Worm (Caenorhabditis elegans): Measurements from ENCODE around the gene pgam-5.

The pgam-5 gene

ce11 chrII:7583555-7583954 lies 15.0 kb downstream of the pgam-5 start, which contains the start of gene mks-3 (continued):
- no peak for TF ChIP-seq hlh-26 (GFP tag; conservative IDR thresholded peaks at IDR 0.05)
- TF ChIP-seq ceh-79 (tag; optimal IDR thresholded peaks at IDR 0.05), result no peak
- TF ChIP-seq akir-1 (GFP tag; optimal IDR thresholded peaks at IDR 0.05), result no peak
- TF ChIP-seq T26A5.8 (tag; optimal IDR thresholded peaks at IDR 0.05), result no peak

- TF ChIP-seq C17E4.6 (GFP tag; IDR thresholded peaks at IDR 0.05) (no peak), B0261.1 (tag; optimal IDR thresholded peaks at IDR 0.05) (no peak)
These were observed 21.1 kb downstream of the pgam-5 start, which contains the start of gene F35D2.6 for ce11 chrII:7577412-7577811. TSS of gene F35D2.6 (plus strand) at chrII:7577712.

- no peak for TF ChIP-seq snpc-1.3 (tag; optimal IDR thresholded peaks at IDR 0.05; ENCODE audit: insufficient read depth)
- no peak for TF ChIP-seq D2030.7 (GFP tag; IDR thresholded peaks at IDR 0.05)
- no peak for TF ChIP-seq die-1 (tag; optimal IDR thresholded peaks at IDR 0.05)
These were observed 22.9 kb downstream of the pgam-5 start, which contains the start of gene F35D2.1 for ce11 chrII:7575614-7576013. TSS of gene F35D2.1 (plus strand) at chrII:7575914.

DNA sequence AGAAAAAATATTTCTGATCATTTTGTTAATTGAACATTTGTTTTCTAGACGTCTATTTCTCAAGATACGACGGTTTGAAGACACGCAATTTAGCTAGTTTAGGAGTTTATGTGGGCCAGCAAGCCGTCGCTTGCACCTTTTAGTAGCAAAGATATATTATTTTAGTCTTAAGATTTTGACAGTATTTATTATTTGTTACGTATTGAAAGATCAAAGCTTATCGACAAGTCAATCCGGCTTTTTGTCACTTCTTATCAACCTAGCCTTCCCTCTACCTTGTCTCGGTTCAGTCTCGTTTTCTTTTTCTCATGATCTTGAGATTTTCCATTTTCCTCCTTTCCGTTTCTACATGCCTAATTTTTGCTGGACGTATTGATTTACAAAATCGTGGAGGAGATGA lies 24.4 kb downstream of the pgam-5 start, which contains the start of gene F35D2.2:
TSS of gene F35D2.2 (plus strand) at position 301 of the 400 bp plus-strand sequence.
- TF ChIP-seq F22D6.2 (tag; optimal IDR thresholded peaks at IDR 0.05) (no peak), tbx-9 (tag; optimal IDR thresholded peaks at IDR 0.05; ENCODE audit: borderline replicate concordance) (no peak), lin-26 (GFP tag; IDR thresholded peaks at IDR 0.05) (no peak), mxl-1 (tag; optimal IDR thresholded peaks at IDR 0.05) (no peak), nhr-27 (tag; optimal IDR thresholded peaks at IDR 0.05) (no peak), ama-1 (optimal IDR thresholded peaks at IDR 0.05) (no peak), ama-1 (GFP tag; optimal IDR thresholded peaks at IDR 0.05) (no peak), ztf-6 (GFP tag; IDR thresholded peaks at IDR 0.05) (no peak), tlf-1 (GFP tag; optimal IDR thresholded peaks at IDR 0.05) (no peak), Y95B8A.8 (GFP tag; IDR thresholded peaks at IDR 0.05) (no peak), egl-18 (GFP tag; IDR thresholded peaks at IDR 0.05) (no peak), dox-1 (GFP tag; IDR thresholded peaks at IDR 0.05) (no peak), lsl-1 (GFP tag; optimal IDR thresholded peaks at IDR 0.05) (no peak), ccch-3 (GFP tag; optimal IDR thresholded peaks at IDR 0.05) (no peak), madf-6 (GFP tag; IDR thresholded peaks at IDR 0.05) (no peak), lir-1 (GFP tag; conservative IDR thresholded peaks at IDR 0.05) (no peak), nfyb-1 (GFP tag; IDR thresholded peaks at IDR 0.05) (no peak), somi-1 (GFP tag; optimal IDR thresholded peaks at IDR 0.05) (no peak), madf-10 (tag; optimal IDR thresholded peaks at IDR 0.05) (no peak), lag-1 (GFP tag; IDR thresholded peaks at IDR 0.05) (no peak), madf-8 (GFP tag; conservative IDR thresholded peaks at IDR 0.05) (no peak)

- no peak for TF ChIP-seq snpc-1.1 (tag; optimal IDR thresholded peaks at IDR 0.05; ENCODE audit: insufficient read depth)
- no peak for TF ChIP-seq Y67H2A.10 (GFP tag; conservative IDR thresholded peaks at IDR 0.05)
- no peak for TF ChIP-seq lin-54 (GFP tag; optimal IDR thresholded peaks at IDR 0.05)
- TF ChIP-seq madf-10 (tag; optimal IDR thresholded peaks at IDR 0.05), result no peak
- TF ChIP-seq B0336.3 (GFP tag; IDR thresholded peaks at IDR 0.05), result no peak
- no peak for TF ChIP-seq dox-1 (GFP tag; IDR thresholded peaks at IDR 0.05)
- no peak for TF ChIP-seq ceh-100 (GFP tag; IDR thresholded peaks at IDR 0.05)
- TF ChIP-seq hmg-20 (GFP tag; IDR thresholded peaks at IDR 0.05), result no peak
- no peak for TF ChIP-seq Y53G8AR.9 (GFP tag; conservative IDR thresholded peaks at IDR 0.05)
- TF ChIP-seq somi-1 (GFP tag; optimal IDR thresholded peaks at IDR 0.05), result no peak
- TF ChIP-seq Y53F4B.3 (GFP tag; IDR thresholded peaks at IDR 0.05), result no peak
These were observed 27.7 kb downstream of the pgam-5 start for ce11 chrII:7570820-7571219.
